Worm (Caenorhabditis elegans): ENCODE data around the gene spe-36.

ce11 chrIV:11584853-11585252 lies 7.2 kb downstream of the spe-36 start:
- TF ChIP-seq nhr-90 (tag; optimal IDR thresholded peaks at IDR 0.05): no peak
- TF ChIP-seq ceh-27 (GFP tag; optimal IDR thresholded peaks at IDR 0.05): no peak
- TF ChIP-seq ccch-3 (GFP tag; optimal IDR thresholded peaks at IDR 0.05): no peak
- TF ChIP-seq him-1 (tag; optimal IDR thresholded peaks at IDR 0.05): no peak
- no peak for TF ChIP-seq hsf-1 (GFP tag; IDR thresholded peaks at IDR 0.05)
- TF ChIP-seq aptf-2 (GFP tag; conservative IDR thresholded peaks at IDR 0.05): no peak
- TF ChIP-seq snpc-4 (GFP tag; optimal IDR thresholded peaks at IDR 0.05): no peak
- TF ChIP-seq snpc-4 (tag; optimal IDR thresholded peaks at IDR 0.05): no peak
- TF ChIP-seq let-607 (tag; optimal IDR thresholded peaks at IDR 0.05): no peak
- no peak for TF ChIP-seq nfya-2 (GFP tag; IDR thresholded peaks at IDR 0.05)
- TF ChIP-seq unc-130 (GFP tag; optimal IDR thresholded peaks at IDR 0.05): no peak
- TF ChIP-seq Y95B8A.8 (GFP tag; IDR thresholded peaks at IDR 0.05): no peak

Data from whole organism, young adult.